Worm (Caenorhabditis elegans) whole organism, late embryonic: ENCODE data around the gene php-3.

Experiments used
- C08G9.2 ChIP-seq: sonication (generic microtip); optimal IDR thresholded peaks from 2 replicates; lab custom pipeline; 2016; ENCODE audit warnings: mild to moderate bottlenecking, missing genetic modification characterization, moderate library complexity, missing compliant biosample characterization
- C38D4.7 ChIP-seq: fragments of 200-800 bp; sonication (Bioruptor generic); optimal IDR thresholded peaks from 2 replicates; lab custom pipeline; 2018; ENCODE audit warnings: mild to moderate bottlenecking, missing genetic modification characterization, moderate library complexity, missing compliant biosample characterization
- F13H6.1 ChIP-seq: sonication (generic microtip); optimal IDR thresholded peaks from 2 replicates; lab custom pipeline; 2016; ENCODE audit warnings: missing genetic modification characterization, missing compliant biosample characterization
- T23F11.4 ChIP-seq: fragments of 200-800 bp; sonication (Bioruptor generic); optimal IDR thresholded peaks from 2 replicates; lab custom pipeline; 2018; ENCODE audit warnings: mild to moderate bottlenecking, missing genetic modification characterization, missing compliant biosample characterization
- Y22D7AL.16 ChIP-seq: sonication (generic microtip); optimal IDR thresholded peaks from 2 replicates; lab custom pipeline; 2016; ENCODE audit warnings: missing genetic modification characterization, missing compliant biosample characterization
- ama-1 ChIP-seq: fragments of 150-350 bp; optimal IDR thresholded peaks from 2 replicates; lab custom pipeline; 2014
- ceh-14 ChIP-seq: sonication (generic microtip); optimal IDR thresholded peaks from 2 replicates; lab custom pipeline; 2016; ENCODE audit warnings: missing genotype, missing genetic modification characterization, missing compliant biosample characterization
- ceh-18 ChIP-seq: sonication (generic microtip); optimal IDR thresholded peaks from 2 replicates; lab custom pipeline; 2016; ENCODE audit warnings: missing genetic modification characterization, missing compliant biosample characterization
- ceh-2 ChIP-seq: sonication (generic microtip); optimal IDR thresholded peaks from 2 replicates; lab custom pipeline; 2016; ENCODE audit warnings: missing genotype, missing genetic modification characterization, missing compliant biosample characterization
- ceh-34 ChIP-seq: sonication (generic microtip); optimal IDR thresholded peaks from 2 replicates; lab custom pipeline; 2016; ENCODE audit warnings: mild to moderate bottlenecking, missing genetic modification characterization, missing compliant biosample characterization
- ceh-48 ChIP-seq: sonication (generic microtip); optimal IDR thresholded peaks from 2 replicates; lab custom pipeline; 2016; ENCODE audit warnings: missing genetic modification characterization, inconsistent platforms, missing compliant biosample characterization
- ceh-6 ChIP-seq: fragments of 200-800 bp; sonication (Bioruptor generic); optimal IDR thresholded peaks from 2 replicates; lab custom pipeline; 2018; ENCODE audit warnings: mild to moderate bottlenecking, missing genetic modification characterization, missing compliant biosample characterization
- che-1 ChIP-seq: sonication (generic microtip); optimal IDR thresholded peaks from 2 replicates; lab custom pipeline; 2016; ENCODE audit warnings: mild to moderate bottlenecking, missing genetic modification characterization, missing compliant biosample characterization
- elt-4 ChIP-seq: sonication (generic microtip); optimal IDR thresholded peaks from 2 replicates; lab custom pipeline; 2016; ENCODE audit warnings: missing genetic modification characterization, missing compliant biosample characterization
- ets-4 ChIP-seq: sonication (generic microtip); optimal IDR thresholded peaks from 2 replicates; lab custom pipeline; 2016; ENCODE audit warnings: missing genetic modification characterization, missing compliant biosample characterization
- eyg-1 ChIP-seq: sonication (generic microtip); optimal IDR thresholded peaks from 2 replicates; lab custom pipeline; 2016; ENCODE audit warnings: missing genotype, missing genetic modification characterization, missing compliant biosample characterization
- fkh-6 ChIP-seq: sonication (generic microtip); optimal IDR thresholded peaks from 2 replicates; lab custom pipeline; 2016; ENCODE audit warnings: missing genetic modification characterization, missing compliant biosample characterization
- hlh-13 ChIP-seq: fragments of 200-800 bp; sonication (Bioruptor generic); optimal IDR thresholded peaks from 2 replicates; lab custom pipeline; 2018; ENCODE audit warnings: mild to moderate bottlenecking, missing genetic modification characterization, missing compliant biosample characterization
- hlh-30 ChIP-seq: sonication (generic microtip); optimal IDR thresholded peaks from 2 replicates; lab custom pipeline; 2017; ENCODE audit warnings: antibody characterized with exemption, missing genetic modification characterization, missing compliant biosample characterization; ENCODE audit not compliant: insufficient read depth
- hlh-8 ChIP-seq: sonication (generic microtip); optimal IDR thresholded peaks from 2 replicates; lab custom pipeline; 2016; ENCODE audit warnings: missing genotype, missing genetic modification characterization, missing compliant biosample characterization
- nhr-11 ChIP-seq: fragments of 150-350 bp; optimal IDR thresholded peaks from 2 replicates; lab custom pipeline; 2014; ENCODE audit warnings: missing biosample characterization, missing genetic modification characterization
- nhr-232 ChIP-seq: sonication (generic microtip); optimal IDR thresholded peaks from 2 replicates; lab custom pipeline; 2016; ENCODE audit warnings: missing genetic modification characterization, missing compliant biosample characterization
- npax-4 ChIP-seq: sonication (generic microtip); optimal IDR thresholded peaks from 2 replicates; lab custom pipeline; 2016; ENCODE audit warnings: missing genetic modification characterization, missing compliant biosample characterization
- odd-2 ChIP-seq: sonication (generic microtip); optimal IDR thresholded peaks from 2 replicates; lab custom pipeline; 2017; ENCODE audit warnings: antibody characterized with exemption, mild to moderate bottlenecking, missing genetic modification characterization, missing compliant biosample characterization
- pag-3 ChIP-seq: sonication (generic microtip); optimal IDR thresholded peaks from 2 replicates; lab custom pipeline; 2016; ENCODE audit warnings: missing compliant biosample characterization, missing genetic modification characterization, borderline replicate concordance
- pat-9 ChIP-seq: fragments of 200-800 bp; sonication (Bioruptor generic); optimal IDR thresholded peaks from 2 replicates; lab custom pipeline; 2018; ENCODE audit warnings: mild to moderate bottlenecking, missing genetic modification characterization, moderate library complexity, missing compliant biosample characterization
- pha-4 ChIP-seq: fragments of 150-350 bp; optimal IDR thresholded peaks from 2 replicates; lab custom pipeline; 2018; ENCODE audit warnings: missing biosample characterization, missing genetic modification reagents, missing genetic modification characterization
- pqm-1 ChIP-seq: sonication (generic microtip); optimal IDR thresholded peaks from 2 replicates; lab custom pipeline; 2016; ENCODE audit warnings: missing genetic modification characterization, missing compliant biosample characterization
- pros-1 ChIP-seq: fragments of 150-350 bp; optimal IDR thresholded peaks from 2 replicates; lab custom pipeline; 2014; ENCODE audit warnings: missing biosample characterization, missing genetic modification reagents, missing genetic modification characterization
- sox-2 ChIP-seq: fragments of 200-800 bp; sonication (Bioruptor generic); IDR thresholded peaks from 2 replicates; pipeline ENCODE4 v1.3.6; 2022; ENCODE audit warnings: missing genetic modification reagents, missing genetic modification characterization, missing compliant biosample characterization
- sox-4 ChIP-seq: sonication (generic microtip); optimal IDR thresholded peaks from 2 replicates; lab custom pipeline; 2017; ENCODE audit warnings: mild to moderate bottlenecking, missing genetic modification characterization, inconsistent platforms, missing compliant biosample characterization
- syd-9 ChIP-seq: sonication (generic microtip); optimal IDR thresholded peaks from 2 replicates; lab custom pipeline; 2016; ENCODE audit warnings: mild to moderate bottlenecking, missing genetic modification characterization, moderate library complexity, missing compliant biosample characterization
- tbx-2 ChIP-seq: sonication (generic microtip); optimal IDR thresholded peaks from 2 replicates; lab custom pipeline; 2016; ENCODE audit warnings: missing genetic modification characterization, missing compliant biosample characterization
- ttx-3 ChIP-seq: sonication (generic microtip); optimal IDR thresholded peaks from 2 replicates; lab custom pipeline; 2016; ENCODE audit warnings: missing genetic modification reagents, missing genetic modification characterization, missing compliant biosample characterization
- unc-42 ChIP-seq: sonication (generic microtip); optimal IDR thresholded peaks from 2 replicates; lab custom pipeline; 2016; ENCODE audit warnings: missing genotype, missing genetic modification characterization, missing compliant biosample characterization
- unc-55 ChIP-seq: sonication (generic microtip); optimal IDR thresholded peaks from 2 replicates; lab custom pipeline; 2017; ENCODE audit warnings: missing biosample characterization, missing genetic modification reagents, missing genetic modification characterization
- ztf-16 ChIP-seq: sonication (generic microtip); optimal IDR thresholded peaks from 2 replicates; lab custom pipeline; 2017; ENCODE audit warnings: missing genetic modification characterization, missing compliant biosample characterization

php-3 gene

DNA sequence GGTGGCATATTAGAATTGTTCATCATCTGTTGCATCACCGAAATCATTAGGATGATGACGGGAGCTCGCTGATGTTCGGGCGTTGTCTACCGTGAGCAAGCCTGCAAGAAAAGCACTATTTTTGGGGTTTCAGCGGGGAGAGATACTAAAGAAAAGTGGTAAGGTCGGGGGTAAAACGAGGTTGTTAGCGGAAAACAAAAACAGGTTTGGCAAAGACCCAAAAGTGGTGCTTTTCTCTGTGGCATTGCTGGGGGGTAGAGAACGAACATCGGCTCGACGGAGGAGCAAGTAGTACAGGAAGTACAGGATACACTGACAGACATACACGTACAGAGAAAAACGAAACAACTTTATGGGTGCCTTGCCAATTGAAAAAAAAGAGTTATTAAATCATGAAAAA lies at the start of gene php-3:
Gene php-3, minus strand, starts transcription at position 101 of the 400 bp plus-strand sequence.
- TF ChIP-seq sox-2 (GFP tag; lab: Robert Waterston, UW) (no peak), nhr-232 (tag; lab: Kevin White, UChicago) (no peak), ceh-18 (tag; lab: Kevin White, UChicago) (no peak), F13H6.1 (no peak), ets-4 (tag; lab: Kevin White, UChicago) (no peak), C38D4.7 (GFP tag; lab: Kevin White, UChicago) (no peak), pqm-1 (tag; lab: Kevin White, UChicago) (no peak), pat-9 (no peak), ceh-14 (tag; lab: Kevin White, UChicago) (no peak), ceh-2 (tag; lab: Kevin White, UChicago) (no peak), fkh-6 (no peak), T23F11.4 (no peak), nhr-11 (tag; lab: Kevin White, UChicago) (no peak), sox-4 (tag; lab: Kevin White, UChicago) (no peak)

DNA sequence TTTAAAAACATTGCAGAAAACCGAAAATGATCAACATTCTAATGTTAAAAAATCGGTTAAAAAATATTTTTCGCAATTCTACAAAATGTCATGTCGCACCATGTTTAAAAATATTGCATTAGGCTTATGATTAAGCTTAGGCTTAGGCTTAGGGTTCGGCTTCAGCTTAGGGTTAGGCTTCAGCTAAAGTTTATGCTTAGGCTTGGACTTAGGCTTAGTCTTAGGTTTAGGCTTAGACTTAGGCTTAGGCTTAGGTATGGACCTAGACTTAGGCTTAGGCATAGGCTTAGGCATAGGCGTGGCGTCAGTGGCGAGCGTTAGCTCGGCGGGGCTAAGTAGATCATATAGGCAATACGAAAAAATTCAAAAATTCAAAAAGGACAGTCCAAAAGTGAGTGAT lies 47.0 kb upstream of the php-3 start:
- TF ChIP-seq pros-1 (tag; lab: Kevin White, UChicago): no peak
- TF ChIP-seq ama-1 (lab: Kevin White, UChicago): no peak
- TF ChIP-seq ceh-14 (tag; lab: Kevin White, UChicago): no peak
- no peak for TF ChIP-seq ztf-16 (tag; lab: Kevin White, UChicago)
- TF ChIP-seq hlh-8 (tag; lab: Kevin White, UChicago): no peak
- no peak for TF ChIP-seq pha-4 (tag; lab: Kevin White, UChicago)
- TF ChIP-seq pat-9: no peak
- no peak for TF ChIP-seq C08G9.2 (tag; lab: Kevin White, UChicago)
- no peak for TF ChIP-seq pag-3
- no peak for TF ChIP-seq syd-9 (tag; lab: Kevin White, UChicago)

DNA sequence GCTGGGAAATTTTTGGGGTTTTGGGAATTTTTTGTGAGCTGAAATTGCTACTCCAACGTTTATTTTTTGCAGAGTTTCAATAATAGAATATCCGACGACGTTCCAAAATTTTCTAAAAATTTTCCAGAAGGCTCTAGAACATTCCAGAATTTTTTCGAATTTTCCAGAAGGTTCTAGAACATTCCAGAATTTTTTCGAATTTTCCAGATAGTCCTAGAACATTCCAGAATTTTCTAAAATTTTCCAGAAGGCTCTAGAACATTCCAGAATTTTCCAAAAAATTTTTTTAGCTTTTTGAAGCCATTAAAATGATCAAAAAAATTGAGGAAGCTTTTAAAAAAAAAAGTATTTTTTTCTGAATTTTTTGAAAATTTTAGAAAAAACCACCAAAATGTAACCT lies 46.1 kb upstream of the php-3 start:
- TF ChIP-seq ceh-14 (tag; lab: Kevin White, UChicago) (no peak), unc-42 (no peak), tbx-2 (tag; lab: Kevin White, UChicago) (no peak), elt-4 (tag; lab: Kevin White, UChicago) (no peak), sox-4 (tag; lab: Kevin White, UChicago) (no peak), ttx-3 (tag; lab: Kevin White, UChicago) (no peak), Y22D7AL.16 (tag; lab: Kevin White, UChicago) (no peak), odd-2 (no peak), pros-1 (tag; lab: Kevin White, UChicago) (no peak), che-1 (tag; lab: Kevin White, UChicago) (no peak), hlh-30 (tag; lab: Kevin White, UChicago) (no peak), syd-9 (tag; lab: Kevin White, UChicago) (no peak), ztf-16 (tag; lab: Kevin White, UChicago) (no peak), ceh-6 (no peak), eyg-1 (tag; lab: Kevin White, UChicago) (no peak), ceh-48 (no peak), hlh-13 (no peak)

DNA sequence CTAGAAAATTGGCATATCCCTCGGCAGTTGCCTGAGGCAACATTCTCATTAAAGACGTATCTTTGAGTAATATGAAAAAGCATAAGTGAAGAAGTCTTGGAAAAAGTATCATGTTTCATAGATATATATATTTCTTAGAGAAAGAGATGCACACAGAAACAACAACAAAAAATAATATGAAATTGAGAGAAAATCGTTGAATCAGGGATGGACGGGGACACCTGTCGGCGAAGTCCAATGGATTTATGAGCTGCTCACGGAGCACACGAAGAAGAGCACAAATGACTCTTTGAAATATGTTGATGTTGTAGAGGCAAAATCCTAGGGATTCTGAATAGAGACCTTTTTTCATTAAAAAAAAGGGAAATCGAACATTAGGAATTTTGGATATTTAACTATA lies 43.8 kb upstream of the php-3 start:
- TF ChIP-seq npax-4 (tag; lab: Kevin White, UChicago): no peak
- TF ChIP-seq ceh-34: peak; percentile 32

DNA sequence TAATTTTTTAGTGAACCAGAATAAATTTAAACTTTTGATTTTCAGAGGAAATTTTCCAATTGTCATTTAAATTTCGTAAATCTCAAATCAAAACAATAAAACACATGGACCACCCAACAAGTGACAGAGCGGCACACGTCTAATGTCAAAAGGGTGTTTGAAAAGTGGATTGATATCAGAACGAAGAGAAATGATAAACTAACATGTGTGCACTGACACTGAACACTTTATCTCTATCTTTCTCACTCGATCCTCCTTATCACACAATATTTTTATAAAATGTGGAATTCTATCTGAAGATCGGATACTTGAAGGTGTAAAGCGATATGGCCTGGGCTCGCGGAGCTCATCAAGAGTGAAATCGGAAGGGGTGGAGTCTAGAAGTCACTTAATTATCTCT lies 42.3 kb upstream of the php-3 start:
- TF ChIP-seq unc-55 (GFP tag; lab: Kevin White, UChicago) (peak; percentile 51), ceh-34 (peak; percentile 30), sox-4 (tag; lab: Kevin White, UChicago) (no peak)
